Worm (Caenorhabditis elegans) whole organism, midembryonic: ENCODE data around the gene Y113G7B.28.

ENCODE experiments used
- T22C8.4 ChIP-seq: fragments of 200-800 bp; sonication (Bioruptor generic); IDR thresholded peaks from 2 replicates; pipeline ENCODE4 v1.3.6; 2022; ENCODE audit warnings: missing genetic modification characterization, missing compliant biosample characterization
- cog-1 ChIP-seq: sonication (generic microtip); optimal IDR thresholded peaks from 2 replicates; lab custom pipeline; 2016; ENCODE audit warnings: missing genetic modification characterization, missing compliant biosample characterization
- flt-1 ChIP-seq: fragments of 200-800 bp; sonication (Bioruptor generic); IDR thresholded peaks from 2 replicates; pipeline ENCODE4 v1.3.6; 2022; ENCODE audit warnings: missing genetic modification characterization, missing compliant biosample characterization
- klf-2 ChIP-seq: fragments of 200-800 bp; sonication (Bioruptor generic); conservative IDR thresholded peaks from 2 replicates; pipeline ENCODE4 v1.3.6; 2022; ENCODE audit warnings: missing genetic modification reagents, missing genetic modification characterization, missing compliant biosample characterization
- ref-1 ChIP-seq: fragments of 200-800 bp; sonication (Bioruptor generic); conservative IDR thresholded peaks from 2 replicates; pipeline ENCODE4 v1.3.6; 2022; ENCODE audit warnings: missing genetic modification reagents, missing genetic modification characterization, missing compliant biosample characterization
- tab-1 ChIP-seq: fragments of 200-800 bp; sonication (Bioruptor generic); IDR thresholded peaks from 2 replicates; pipeline ENCODE4 v1.3.6; 2022; ENCODE audit warnings: missing genetic modification characterization, missing compliant biosample characterization
- ztf-23 ChIP-seq: fragments of 200-800 bp; sonication (Bioruptor generic); IDR thresholded peaks from 2 replicates; pipeline ENCODE4 v1.3.6; 2022; ENCODE audit warnings: missing genetic modification reagents, missing genetic modification characterization, missing compliant biosample characterization
- ztf-29 ChIP-seq: fragments of 200-800 bp; sonication (Bioruptor generic); IDR thresholded peaks from 2 replicates; pipeline ENCODE4 v1.3.6; 2022; ENCODE audit warnings: missing genetic modification reagents, missing genetic modification characterization, missing compliant biosample characterization

- no peak for TF ChIP-seq T22C8.4
- TF ChIP-seq flt-1 (GFP tag; lab: Robert Waterston, UW): no peak
- no peak for TF ChIP-seq klf-2 (GFP tag; lab: Robert Waterston, UW)
- no peak for TF ChIP-seq cog-1
- no peak for TF ChIP-seq tab-1 (GFP tag; lab: Robert Waterston, UW)
- no peak for TF ChIP-seq ztf-29 (GFP tag; lab: Robert Waterston, UW)
- no peak for TF ChIP-seq ref-1
- no peak for TF ChIP-seq ztf-23
These were observed 33.3 kb upstream of the Y113G7B.28 start for ce11 chrV:20162290-20163104.
